Worm (Caenorhabditis elegans): Measurements from ENCODE around the gene lips-12.

lips-12 gene

DNA sequence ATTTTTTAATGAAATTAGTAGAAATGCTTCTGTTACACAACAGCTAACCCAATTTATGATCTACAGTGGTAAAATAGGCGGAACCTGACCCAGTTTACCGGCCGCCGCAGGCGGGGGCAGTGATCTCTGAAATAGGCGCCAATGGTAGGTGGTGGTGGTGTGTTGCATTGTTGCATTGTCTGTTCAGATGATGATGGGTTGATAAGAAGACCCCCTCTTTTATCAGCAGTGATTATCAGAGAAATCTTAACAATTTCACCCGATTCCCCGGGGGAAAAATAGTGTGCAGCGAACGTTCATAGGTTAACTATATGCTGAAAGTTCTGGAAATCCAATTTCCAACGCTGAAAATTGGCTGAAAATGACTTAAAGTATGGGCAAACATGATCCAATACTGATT lies 24.6 kb upstream of the lips-12 start (continued):
- TF ChIP-seq mxl-2 (GFP tag; conservative IDR thresholded peaks at IDR 0.05) = no peak
- TF ChIP-seq hmg-1.1 (GFP tag; IDR thresholded peaks at IDR 0.05) = no peak
- no peak for TF ChIP-seq egl-43 (GFP tag; IDR thresholded peaks at IDR 0.05)
- no peak for TF ChIP-seq lin-1 (GFP tag; IDR thresholded peaks at IDR 0.05)
- no peak for TF ChIP-seq F49E8.2 (tag; optimal IDR thresholded peaks at IDR 0.05; ENCODE audit: borderline replicate concordance)
- TF ChIP-seq lir-3 (tag; optimal IDR thresholded peaks at IDR 0.05) = no peak
- TF ChIP-seq nhr-102 (tag; optimal IDR thresholded peaks at IDR 0.05) = no peak
- TF ChIP-seq F37D6.2 (tag; optimal IDR thresholded peaks at IDR 0.05) = no peak
- no peak for TF ChIP-seq Y75B8A.6 (GFP tag; IDR thresholded peaks at IDR 0.05)
- peak; percentile 37 for TF ChIP-seq aha-1 (tag)
- TF ChIP-seq dmd-6 (GFP tag; IDR thresholded peaks at IDR 0.05) = peak; percentile 51; the same call in 1 of the 2 replicates
- TF ChIP-seq mes-2 (tag; optimal IDR thresholded peaks at IDR 0.05; ENCODE audit: poor library complexity, severe bottlenecking) = peak; percentile 19
- 0 out of 2 replicates have a peak, but pooled peaks have one; percentile 13 for TF ChIP-seq php-3 (GFP tag; IDR thresholded peaks at IDR 0.05)
- TF ChIP-seq mdt-29 (GFP tag; IDR thresholded peaks at IDR 0.05) = no peak
- TF ChIP-seq nhr-10 (tag; optimal IDR thresholded peaks at IDR 0.05) = no peak
- TF ChIP-seq ceh-62 (tag; optimal IDR thresholded peaks at IDR 0.05) = no peak

DNA sequence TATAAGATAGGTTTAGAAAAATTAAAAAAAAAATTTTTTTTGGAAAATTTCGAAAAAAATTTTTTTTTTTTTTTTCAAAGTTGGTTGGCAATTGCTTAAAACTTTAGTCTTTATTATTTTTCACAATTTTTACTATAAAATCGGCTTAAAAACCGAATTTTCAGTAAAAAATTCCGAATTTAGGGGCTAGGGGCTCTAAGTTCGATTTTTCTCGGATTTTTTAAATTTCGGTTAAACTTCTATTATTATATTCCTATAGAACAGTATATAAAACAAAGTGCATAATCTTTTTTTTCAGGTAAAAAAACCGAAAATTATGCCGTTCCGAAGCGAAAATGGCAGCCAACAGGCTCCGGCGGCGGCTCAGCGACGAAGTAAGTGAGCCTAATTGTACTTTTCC lies 22.5 kb upstream of the lips-12 start, which contains the start of gene pod-2:
pod-2 (plus strand) TSS at position 301 of the 400 bp plus-strand sequence.
- TF ChIP-seq ceh-82 (tag; optimal IDR thresholded peaks at IDR 0.05) (no peak), nhr-76 (tag; optimal IDR thresholded peaks at IDR 0.05) (no peak), ama-1 (optimal IDR thresholded peaks at IDR 0.05) (no peak), saeg-2 (GFP tag; IDR thresholded peaks at IDR 0.05) (no peak), gei-8 (GFP tag; optimal IDR thresholded peaks at IDR 0.05) (no peak), nhr-6 (tag; optimal IDR thresholded peaks at IDR 0.05) (no peak), jun-1 (tag; optimal IDR thresholded peaks at IDR 0.05) (no peak), snpc-4 (tag; optimal IDR thresholded peaks at IDR 0.05) (no peak), T20F7.1 (GFP tag; optimal IDR thresholded peaks at IDR 0.05) (no peak)

DNA sequence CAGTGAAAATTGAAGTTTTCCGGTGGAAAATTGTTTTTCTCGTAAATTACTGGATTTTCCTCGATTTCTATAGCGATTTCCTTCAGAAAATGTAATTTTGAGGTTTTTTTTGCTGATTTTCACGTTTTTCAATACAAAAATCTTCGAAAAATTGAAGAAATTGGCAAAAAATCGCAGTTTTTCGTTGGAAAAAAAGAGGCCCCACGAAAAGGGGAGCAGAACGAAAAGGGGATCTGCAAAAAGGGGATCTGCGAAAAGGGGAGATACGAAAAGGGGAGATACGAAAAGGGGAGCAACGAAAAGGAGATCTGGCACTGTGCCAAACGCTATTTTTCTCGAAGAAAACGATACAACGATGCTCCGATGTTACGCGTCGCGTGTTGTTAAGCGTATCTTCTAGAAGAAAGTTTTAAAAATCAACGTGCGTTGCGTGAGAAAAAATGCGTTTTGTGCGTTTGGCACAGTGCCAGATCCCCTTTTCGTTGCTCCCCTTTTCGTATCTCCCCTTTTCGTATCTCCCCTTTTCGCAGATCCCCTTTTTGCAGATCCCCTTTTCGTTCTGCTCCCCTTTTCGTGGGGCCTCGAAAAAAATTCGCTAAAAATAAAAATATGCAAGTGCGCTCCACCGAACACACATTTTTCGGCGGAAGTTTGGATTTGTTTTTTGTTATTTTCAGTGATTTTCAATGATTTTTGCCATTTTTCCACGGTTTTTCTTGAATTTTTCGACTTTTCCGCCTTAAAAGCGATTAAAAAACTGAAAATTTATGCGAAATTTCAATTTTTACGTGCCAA lies 20.5 kb upstream of the lips-12 start:
- TF ChIP-seq hif-1 (tag; optimal IDR thresholded peaks at IDR 0.05) = peak in 1 of 2 experiments; percentile 17
- peak; percentile 66 for TF ChIP-seq madf-9 (GFP tag; conservative IDR thresholded peaks at IDR 0.05)
- peak; percentile 42 for TF ChIP-seq unc-130 (GFP tag; optimal IDR thresholded peaks at IDR 0.05)
- peak; percentile 46 for TF ChIP-seq dmd-6 (GFP tag; IDR thresholded peaks at IDR 0.05)
- peak; percentile 30 for TF ChIP-seq lin-13 (GFP tag; optimal IDR thresholded peaks at IDR 0.05)
- 0 out of 4 replicates have a peak, but pooled peaks of 1 of the 2 experiments have one; percentile 59 for TF ChIP-seq madf-5 (GFP tag; IDR thresholded peaks at IDR 0.05)
- TF ChIP-seq dpl-1 (GFP tag; optimal IDR thresholded peaks at IDR 0.05) = peak; percentile 38
- TF ChIP-seq dmd-9 (GFP tag; IDR thresholded peaks at IDR 0.05) = peak; percentile 80
- peak; percentile 49 for TF ChIP-seq hmg-1.1 (GFP tag; IDR thresholded peaks at IDR 0.05)
- peak; percentile 34 for TF ChIP-seq F37D6.2 (tag; optimal IDR thresholded peaks at IDR 0.05)
- TF ChIP-seq Y48G9A.11 (GFP tag; IDR thresholded peaks at IDR 0.05) = peak; percentile 80; the same call in 1 of the 2 replicates
- TF ChIP-seq lin-38 (GFP tag; IDR thresholded peaks at IDR 0.05) = peak; percentile 98
- peak; percentile 67; the same call in 1 of the 2 replicates for TF ChIP-seq ctbp-1 (GFP tag; IDR thresholded peaks at IDR 0.05)
- peak; percentile 87 for TF ChIP-seq mes-2 (tag; optimal IDR thresholded peaks at IDR 0.05; ENCODE audit: poor library complexity, severe bottlenecking)
- peak; percentile 61; the same call in 1 of the 2 replicates for TF ChIP-seq nhr-42 (GFP tag; IDR thresholded peaks at IDR 0.05)
- TF ChIP-seq sdz-12 (GFP tag; optimal IDR thresholded peaks at IDR 0.05) = peak; percentile 18
- 0 out of 2 replicates have a peak, but pooled peaks have one; percentile 13 for TF ChIP-seq mdt-29 (GFP tag; IDR thresholded peaks at IDR 0.05)
- TF ChIP-seq arid-1 (GFP tag; conservative IDR thresholded peaks at IDR 0.05) = peak; percentile 59; the same call in 1 of the 2 replicates
- peak; percentile 55 for TF ChIP-seq mep-1 (tag; optimal IDR thresholded peaks at IDR 0.05)
- TF ChIP-seq rbr-2 (tag; optimal IDR thresholded peaks at IDR 0.05) = peak; percentile 51
- peak; percentile 69 for TF ChIP-seq vab-7 (GFP tag; IDR thresholded peaks at IDR 0.05)
- peak; percentile 66; the same call in 1 of the 2 replicates for TF ChIP-seq ZK337.2 (GFP tag; IDR thresholded peaks at IDR 0.05)
- TF ChIP-seq D1046.2 (GFP tag; IDR thresholded peaks at IDR 0.05) = 0 out of 2 replicates have a peak, but pooled peaks have one; percentile 59
- peak; percentile 87 for TF ChIP-seq ceh-44 (GFP tag; IDR thresholded peaks at IDR 0.05)
- peak in 1 of 2 experiments; percentile 47 for TF ChIP-seq lsy-2 (tag; optimal IDR thresholded peaks at IDR 0.05)
- TF ChIP-seq snpc-1.2 (GFP tag; IDR thresholded peaks at IDR 0.05) = 0 out of 2 replicates have a peak, but pooled peaks have one; percentile 11
